Fruit fly (Drosophila melanogaster) whole organism, embryonic: ENCODE measurements around the gene eIF4H2.

Experiments
- CG10147 ChIP-seq: fragments of 200-800 bp; sonication (Bioruptor generic); optimal IDR thresholded peaks from 2 replicates; lab custom pipeline; 2019; ENCODE audit warnings: missing biosample characterization, mild to moderate bottlenecking, missing genetic modification characterization, moderate library complexity
- CG10366 ChIP-seq: fragments of 200-800 bp; sonication (Bioruptor generic); IDR thresholded peaks from 2 replicates; pipeline ENCODE4 v1.3.6; 2022; ENCODE audit warnings: missing biosample characterization, missing genetic modification characterization
- CG13894 ChIP-seq: fragments of 200-800 bp; sonication (Bioruptor generic); optimal IDR thresholded peaks from 3 replicates; lab custom pipeline; 2018; ENCODE audit warnings: missing biosample characterization, mild to moderate bottlenecking, missing genetic modification characterization, moderate library complexity
- CG1603 ChIP-seq: fragments of 200-800 bp; sonication (Bioruptor generic); optimal IDR thresholded peaks from 2 replicates; lab custom pipeline; 2019; ENCODE audit warnings: missing biosample characterization, mild to moderate bottlenecking, missing genetic modification characterization, moderate library complexity
- CG16815 ChIP-seq: fragments of 200-800 bp; sonication (Bioruptor generic); optimal IDR thresholded peaks from 3 replicates; lab custom pipeline; 2017; ENCODE audit warnings: missing biosample characterization, mild to moderate bottlenecking, missing genetic modification characterization
- CG18476 ChIP-seq: fragments of 200-800 bp; sonication (Bioruptor generic); optimal IDR thresholded peaks from 2 replicates; lab custom pipeline; 2016; ENCODE audit warnings: missing biosample characterization, mild to moderate bottlenecking, missing genetic modification characterization
- CG2712 ChIP-seq: fragments of 200-800 bp; optimal IDR thresholded peaks from 3 replicates; lab custom pipeline; 2019; ENCODE audit warnings: missing biosample characterization, mild to moderate bottlenecking, missing genetic modification characterization, moderate library complexity
- CG31441 ChIP-seq: fragments of 200-800 bp; sonication (Bioruptor generic); IDR thresholded peaks from 2 replicates; pipeline ENCODE4 v1.3.6; 2022; ENCODE audit warnings: missing biosample characterization, missing genetic modification characterization
- CG33557 ChIP-seq: fragments of 200-800 bp; sonication (Bioruptor generic); optimal IDR thresholded peaks from 2 replicates; lab custom pipeline; 2019; ENCODE audit warnings: missing biosample characterization, mild to moderate bottlenecking, missing genetic modification characterization, moderate library complexity
- CG4820 ChIP-seq: fragments of 200-800 bp; sonication (Bioruptor generic); optimal IDR thresholded peaks from 3 replicates; lab custom pipeline; 2016; ENCODE audit warnings: missing biosample characterization, missing genetic modification characterization
- CG7556 ChIP-seq: fragments of 200-800 bp; sonication (Bioruptor generic); optimal IDR thresholded peaks from 2 replicates; lab custom pipeline; 2017; ENCODE audit warnings: missing biosample characterization, mild to moderate bottlenecking, missing genetic modification characterization
- CG7786 ChIP-seq: fragments of 200-800 bp; sonication (Bioruptor generic); optimal IDR thresholded peaks from 2 replicates; lab custom pipeline; 2016; ENCODE audit warnings: missing biosample characterization, missing genetic modification characterization
- CG7928 ChIP-seq: fragments of 200-800 bp; sonication (Bioruptor generic); optimal IDR thresholded peaks from 2 replicates; lab custom pipeline; 2017; ENCODE audit warnings: missing biosample characterization, mild to moderate bottlenecking, missing genetic modification characterization
- CG7963 ChIP-seq: fragments of 200-800 bp; sonication (Bioruptor generic); IDR thresholded peaks from 3 replicates; pipeline ENCODE4 v1.3.6; 2022; ENCODE audit warnings: missing biosample characterization, missing genetic modification characterization; ENCODE audit not compliant: partially characterized antibody
- CG8388 ChIP-seq: fragments of 200-800 bp; sonication (Bioruptor generic); optimal IDR thresholded peaks from 2 replicates; lab custom pipeline; 2019; ENCODE audit warnings: missing biosample characterization, mild to moderate bottlenecking, missing genetic modification characterization, moderate library complexity
- CG9437 ChIP-seq: fragments of 200-800 bp; sonication (Bioruptor generic); optimal IDR thresholded peaks from 2 replicates; lab custom pipeline; 2018; ENCODE audit warnings: missing biosample characterization, mild to moderate bottlenecking, missing genetic modification characterization
- Chrac-16 ChIP-seq: fragments of 200-800 bp; sonication (Bioruptor generic); optimal IDR thresholded peaks from 3 replicates; lab custom pipeline; 2016; ENCODE audit warnings: missing biosample characterization, missing genetic modification characterization
- Deaf1 ChIP-seq: fragments of 200-800 bp; optimal IDR thresholded peaks from 3 replicates; lab custom pipeline; 2019; ENCODE audit warnings: missing biosample characterization, mild to moderate bottlenecking, missing genetic modification characterization, moderate library complexity
- Kr ChIP-seq: fragments of 200-800 bp; sonication (Bioruptor generic); optimal IDR thresholded peaks from 2 replicates; lab custom pipeline; 2017; ENCODE audit warnings: missing biosample characterization, mild to moderate bottlenecking, missing genetic modification characterization
- Meics ChIP-seq: fragments of 200-800 bp; sonication (Bioruptor generic); optimal IDR thresholded peaks from 2 replicates; lab custom pipeline; 2017; ENCODE audit warnings: missing biosample characterization, mild to moderate bottlenecking, missing genetic modification characterization
- Nf-YA ChIP-seq: fragments of 200-800 bp; sonication (Bioruptor generic); IDR thresholded peaks from 2 replicates; pipeline ENCODE4 v1.3.6; 2022; ENCODE audit warnings: missing biosample characterization, missing genetic modification characterization
- Oaz ChIP-seq: fragments of 200-800 bp; sonication (Bioruptor generic); IDR thresholded peaks from 2 replicates; pipeline ENCODE4 v1.3.6; 2022; ENCODE audit warnings: missing biosample characterization, missing genetic modification characterization
- Oli ChIP-seq: fragments of 200-800 bp; sonication (Bioruptor generic); optimal IDR thresholded peaks from 2 replicates; lab custom pipeline; 2018; ENCODE audit warnings: missing biosample characterization, mild to moderate bottlenecking, missing genetic modification characterization, moderate library complexity
- Ptx1 ChIP-seq: fragments of 200-800 bp; sonication (Bioruptor generic); IDR thresholded peaks from 2 replicates; pipeline ENCODE4 v1.3.6; 2022; ENCODE audit warnings: missing biosample characterization, missing genetic modification characterization
- Sox100B ChIP-seq: fragments of 200-800 bp; sonication (Bioruptor generic); optimal IDR thresholded peaks from 3 replicates; lab custom pipeline; 2018; ENCODE audit warnings: missing biosample characterization, mild to moderate bottlenecking, missing genetic modification characterization
- ab ChIP-seq: fragments of 200-800 bp; sonication (Bioruptor generic); optimal IDR thresholded peaks from 2 replicates; lab custom pipeline; 2016; ENCODE audit warnings: missing biosample characterization, missing genetic modification characterization
- ara ChIP-seq: fragments of 200-800 bp; sonication (Bioruptor generic); IDR thresholded peaks from 2 replicates; pipeline ENCODE4 v1.3.6; 2022; ENCODE audit warnings: missing biosample characterization, missing genetic modification characterization
- az2 ChIP-seq: fragments of 200-800 bp; sonication (Bioruptor generic); optimal IDR thresholded peaks from 3 replicates; lab custom pipeline; 2016; ENCODE audit warnings: missing biosample characterization, missing genetic modification characterization
- bsh ChIP-seq, 2 experiments: fragments of 200-800 bp; sonication (Bioruptor generic); optimal IDR thresholded peaks; 2 replicates each; lab custom pipeline; 2017 to 2018; ENCODE audit warnings: mild to moderate bottlenecking in 2 of 2, missing biosample characterization in 2 of 2, missing genetic modification characterization in 2 of 2, moderate library complexity in 1 of 2
- croc ChIP-seq: fragments of 200-800 bp; sonication (Bioruptor generic); conservative IDR thresholded peaks from 3 replicates; pipeline ENCODE4 v1.3.6; 2022; ENCODE audit warnings: missing biosample characterization, missing genetic modification characterization
- dmrt11E ChIP-seq: fragments of 200-800 bp; sonication (Bioruptor generic); optimal IDR thresholded peaks from 3 replicates; lab custom pipeline; 2018; ENCODE audit warnings: missing biosample characterization, mild to moderate bottlenecking, missing genetic modification characterization, moderate library complexity
- dpn ChIP-seq, 2 experiments: fragments of 200-800 bp; sonication (Bioruptor generic); optimal IDR thresholded peaks; 3 replicates each; lab custom pipeline; 2016; ENCODE audit warnings: missing biosample characterization in 2 of 2, missing genetic modification characterization in 2 of 2
- ewg ChIP-seq: fragments of 200-800 bp; sonication (Bioruptor generic); optimal IDR thresholded peaks from 3 replicates; lab custom pipeline; 2017; ENCODE audit warnings: mild to moderate bottlenecking, missing biosample characterization, missing genetic modification reagents, missing genetic modification characterization
- grau ChIP-seq: fragments of 200-800 bp; optimal IDR thresholded peaks from 3 replicates; lab custom pipeline; 2019; ENCODE audit warnings: missing biosample characterization, mild to moderate bottlenecking, missing genetic modification characterization, moderate library complexity
- her ChIP-seq: fragments of 200-800 bp; sonication (Bioruptor generic); optimal IDR thresholded peaks from 2 replicates; lab custom pipeline; 2016; ENCODE audit warnings: missing biosample characterization, missing genetic modification characterization
- kah ChIP-seq: fragments of 200-800 bp; sonication (Bioruptor generic); optimal IDR thresholded peaks from 2 replicates; lab custom pipeline; 2018; ENCODE audit warnings: missing biosample characterization, mild to moderate bottlenecking, missing genetic modification characterization
- lola ChIP-seq, 3 experiments: fragments of >200 bp in 2 of 3; fragments of 200-800 bp in 1 of 3; sonication (Bioruptor generic) in 1 of 3; optimal IDR thresholded peaks; 2 replicates each; lab custom pipeline; 2017 to 2019; ENCODE audit warnings: missing biosample characterization in 3 of 3, missing genetic modification characterization in 3 of 3, mild to moderate bottlenecking in 1 of 3, moderate library complexity in 1 of 3
- nau ChIP-seq: fragments of 200-800 bp; sonication (Bioruptor generic); optimal IDR thresholded peaks from 3 replicates; lab custom pipeline; 2017; ENCODE audit warnings: missing biosample characterization, mild to moderate bottlenecking, missing genetic modification characterization, missing genetic modification reagents
- onecut ChIP-seq: fragments of 200-800 bp; sonication (Bioruptor generic); IDR thresholded peaks from 2 replicates; pipeline ENCODE4 v1.3.6; 2022; ENCODE audit warnings: missing biosample characterization, missing genetic modification characterization
- phol ChIP-seq: fragments of 200-800 bp; sonication (Bioruptor generic); optimal IDR thresholded peaks from 3 replicates; lab custom pipeline; 2018; ENCODE audit warnings: missing biosample characterization, mild to moderate bottlenecking, missing genetic modification characterization, moderate library complexity
- repo ChIP-seq: fragments of 200-800 bp; sonication (Bioruptor generic); optimal IDR thresholded peaks from 2 replicates; lab custom pipeline; 2016; ENCODE audit warnings: missing biosample characterization, missing genetic modification characterization
- sc ChIP-seq, 3 experiments: fragments of >200 bp in 2 of 3; fragments of 200-800 bp in 1 of 3; sonication (Bioruptor generic) in 1 of 3; optimal IDR thresholded peaks; 2 replicates in 2 of 3; 3 replicates in 1 of 3; lab custom pipeline; 2017; ENCODE audit warnings: mild to moderate bottlenecking in 1 of 3, missing biosample characterization in 1 of 3, missing genetic modification characterization in 1 of 3, missing genetic modification reagents in 1 of 3
- sd ChIP-seq: fragments of 200-800 bp; sonication (Bioruptor generic); optimal IDR thresholded peaks from 3 replicates; lab custom pipeline; 2018; ENCODE audit warnings: missing biosample characterization, mild to moderate bottlenecking, missing genetic modification characterization, moderate library complexity
- sr ChIP-seq: fragments of 200-800 bp; sonication (Bioruptor generic); IDR thresholded peaks from 3 replicates; pipeline ENCODE4 v1.3.6; 2022; ENCODE audit warnings: missing biosample characterization, missing genetic modification characterization
- ssp ChIP-seq: fragments of 200-800 bp; sonication (Bioruptor generic); IDR thresholded peaks from 2 replicates; pipeline ENCODE4 v1.3.6; 2022; ENCODE audit warnings: missing biosample characterization, missing genetic modification characterization
- tin ChIP-seq: fragments of 200-800 bp; sonication (Bioruptor generic); optimal IDR thresholded peaks from 3 replicates; lab custom pipeline; 2016; ENCODE audit warnings: missing biosample characterization, missing genetic modification characterization
- vvl ChIP-seq: fragments of 200-800 bp; sonication (Bioruptor generic); IDR thresholded peaks from 2 replicates; pipeline ENCODE4 v1.3.6; 2022; ENCODE audit warnings: missing biosample characterization, missing genetic modification characterization
- zen ChIP-seq: fragments of 200-800 bp; sonication (Bioruptor generic); optimal IDR thresholded peaks from 3 replicates; lab custom pipeline; 2018; ENCODE audit warnings: missing biosample characterization, mild to moderate bottlenecking, missing genetic modification characterization, moderate library complexity
- zf30C ChIP-seq: fragments of 200-800 bp; sonication (Bioruptor generic); optimal IDR thresholded peaks from 3 replicates; lab custom pipeline; 2018; ENCODE audit warnings: missing biosample characterization, mild to moderate bottlenecking, missing genetic modification characterization

Gene eIF4H2

DNA sequence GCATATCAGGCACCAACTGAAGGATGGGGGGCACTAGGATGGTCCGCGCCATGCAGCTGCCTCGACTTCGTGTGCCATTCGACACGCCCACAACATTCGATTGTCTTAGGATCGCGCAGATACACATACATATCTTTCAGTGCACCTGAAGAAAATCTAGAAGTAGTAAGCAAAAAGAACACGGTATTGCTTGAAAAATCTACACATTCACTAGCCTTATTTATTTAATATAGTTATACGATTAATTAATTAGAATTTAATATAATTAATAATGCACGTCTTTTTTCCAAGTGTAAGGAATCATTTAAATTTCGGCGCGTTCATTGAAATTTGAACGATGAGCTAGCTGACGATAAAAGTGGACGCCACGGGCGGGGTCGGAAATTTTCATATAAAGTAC, 8.7 kb downstream of the eIF4H2 start (continued):
- TF ChIP-seq repo (no peak), Sox100B (GFP tag; lab: Kevin White, UChicago) (peak; percentile 13), lola (GFP tag; optimal IDR thresholded peaks at IDR 0.05; lab: Kevin White, UChicago) (peak in 1 of 3 experiments; percentile 63), CG18476 (GFP tag; lab: Kevin White, UChicago) (no peak), sd (tag; lab: Kevin White, UChicago) (no peak), phol (tag; lab: Kevin White, UChicago) (peak; percentile 55), kah (GFP tag; lab: Kevin White, UChicago) (no peak), Nf-YA (GFP tag; lab: Robert Waterston, UW) (0 out of 2 replicates have a peak, but pooled peaks have one; percentile 13), CG1603 (peak; percentile 45), grau (tag; lab: Kevin White, UChicago) (peak; percentile 53), Chrac-16 (GFP tag; lab: Kevin White, UChicago) (peak; percentile 30), onecut (no peak), dpn (GFP tag; optimal IDR thresholded peaks at IDR 0.05; lab: Kevin White, UChicago) (peak in 1 of 2 experiments; percentile 19), CG7928 (GFP tag; lab: Kevin White, UChicago) (no peak), CG2712 (tag; lab: Kevin White, UChicago) (peak; percentile 76), Oli (tag; lab: Kevin White, UChicago) (peak; percentile 46), nau (GFP tag; lab: Kevin White, UChicago) (no peak), Meics (GFP tag; lab: Kevin White, UChicago) (no peak), CG13894 (tag; lab: Kevin White, UChicago) (no peak), ara (GFP tag; lab: Robert Waterston, UW) (peak; percentile 56; the same call in 1 of the 2 replicates), az2 (GFP tag; lab: Kevin White, UChicago) (peak; percentile 38), bsh (GFP tag; optimal IDR thresholded peaks at IDR 0.05; lab: Kevin White, UChicago) (peak in 1 of 2 experiments; percentile 76), CG31441 (peak; percentile 67), ssp (GFP tag; lab: Robert Waterston, UW) (peak; percentile 35; the same call in 1 of the 2 replicates), CG33557 (peak; percentile 34), croc (peak; percentile 21; the same call in 1 of the 3 replicates), Ptx1 (GFP tag; lab: Robert Waterston, UW) (0 out of 2 replicates have a peak, but pooled peaks have one; percentile 43), CG9437 (GFP tag; lab: Kevin White, UChicago) (peak; percentile 20), zf30C (GFP tag; lab: Kevin White, UChicago) (peak; percentile 12), CG16815 (GFP tag; lab: Kevin White, UChicago) (peak; percentile 50), Oaz (GFP tag; lab: Robert Waterston, UW) (no peak), tin (GFP tag; lab: Kevin White, UChicago) (peak; percentile 29), Kr (GFP tag; lab: Kevin White, UChicago) (no peak), CG4820 (GFP tag; lab: Kevin White, UChicago) (peak; percentile 35), her (GFP tag; lab: Kevin White, UChicago) (no peak), CG7963 (GFP tag; lab: Robert Waterston, UW) (no peak), dmrt11E (peak; percentile 85), CG10366 (GFP tag; lab: Robert Waterston, UW) (peak; percentile 32; the same call in 1 of the 2 replicates), vvl (peak; percentile 52), zen (tag; lab: Kevin White, UChicago) (peak; percentile 29), ewg (GFP tag; lab: Kevin White, UChicago) (peak; percentile 3), CG7556 (GFP tag; lab: Kevin White, UChicago) (peak; percentile 42), CG10147 (GFP tag; lab: Kevin White, UChicago) (no peak), ab (GFP tag; lab: Kevin White, UChicago) (no peak), CG8388 (GFP tag; lab: Kevin White, UChicago) (peak; percentile 43), Deaf1 (tag; lab: Kevin White, UChicago) (peak; percentile 11), sc (optimal IDR thresholded peaks at IDR 0.05; lab: Kevin White, UChicago) (no peak), sc (GFP tag; optimal IDR thresholded peaks at IDR 0.05; lab: Kevin White, UChicago) (peak; percentile 35), CG7786 (GFP tag; lab: Kevin White, UChicago) (no peak), sr (GFP tag; lab: Robert Waterston, UW) (no peak)
